Fruit fly (Drosophila melanogaster) whole organism, embryonic: ENCODE results near the gene Rsph3.

Source experiments
- B-H2 ChIP-seq: fragments of 200-800 bp; sonication (Bioruptor generic); optimal IDR thresholded peaks from 2 replicates; lab custom pipeline; 2018; ENCODE audit warnings: missing biosample characterization, mild to moderate bottlenecking, missing genetic modification characterization
- CG1024 ChIP-seq: fragments of 200-800 bp; sonication (Bioruptor generic); IDR thresholded peaks from 2 replicates; pipeline ENCODE4 v1.3.6; 2022; ENCODE audit warnings: missing biosample characterization, missing genetic modification characterization
- CG10274 ChIP-seq: fragments of 200-800 bp; sonication (Bioruptor generic); optimal IDR thresholded peaks from 3 replicates; lab custom pipeline; 2017; ENCODE audit warnings: missing biosample characterization, mild to moderate bottlenecking, missing genetic modification characterization
- CG10431 ChIP-seq: fragments of 200-800 bp; sonication (Bioruptor generic); optimal IDR thresholded peaks from 3 replicates; lab custom pipeline; 2018; ENCODE audit warnings: missing biosample characterization, mild to moderate bottlenecking, missing genetic modification characterization
- CG12155 ChIP-seq: fragments of 200-800 bp; sonication (Bioruptor generic); optimal IDR thresholded peaks from 3 replicates; lab custom pipeline; 2016; ENCODE audit warnings: missing biosample characterization, missing genetic modification characterization
- CG12219 ChIP-seq: fragments of 200-800 bp; sonication (Bioruptor generic); optimal IDR thresholded peaks from 3 replicates; lab custom pipeline; 2018; ENCODE audit warnings: missing biosample characterization, mild to moderate bottlenecking, missing genetic modification characterization
- CG13287 ChIP-seq: fragments of 200-800 bp; sonication (Bioruptor generic); IDR thresholded peaks from 2 replicates; pipeline ENCODE4 v1.3.6; 2022; ENCODE audit warnings: missing biosample characterization, missing genetic modification characterization; ENCODE audit not compliant: partially characterized antibody
- CG14710 ChIP-seq: fragments of 200-800 bp; sonication (Bioruptor generic); optimal IDR thresholded peaks from 3 replicates; lab custom pipeline; 2019; ENCODE audit warnings: missing biosample characterization, mild to moderate bottlenecking, missing genetic modification characterization, moderate library complexity
- CG15696 ChIP-seq: fragments of 200-800 bp; sonication (Bioruptor generic); optimal IDR thresholded peaks from 2 replicates; lab custom pipeline; 2019; ENCODE audit warnings: missing biosample characterization, mild to moderate bottlenecking, missing genetic modification characterization, moderate library complexity
- CG1647 ChIP-seq: fragments of 200-800 bp; sonication (Bioruptor generic); optimal IDR thresholded peaks from 3 replicates; lab custom pipeline; 2016; ENCODE audit warnings: missing biosample characterization, missing genetic modification characterization
- CG17328 ChIP-seq: fragments of 200-800 bp; sonication (Bioruptor generic); IDR thresholded peaks from 2 replicates; pipeline ENCODE4 v1.3.6; 2022; ENCODE audit warnings: missing biosample characterization, missing genetic modification characterization
- CG17829 ChIP-seq: fragments of 200-800 bp; optimal IDR thresholded peaks from 2 replicates; lab custom pipeline; 2019; ENCODE audit warnings: missing biosample characterization, mild to moderate bottlenecking, missing genetic modification characterization, moderate library complexity
- CG31388 ChIP-seq: fragments of 200-800 bp; sonication (Bioruptor generic); optimal IDR thresholded peaks from 2 replicates; lab custom pipeline; 2016; ENCODE audit warnings: missing biosample characterization, missing genetic modification characterization
- CG6689 ChIP-seq: fragments of 200-800 bp; sonication (Bioruptor generic); IDR thresholded peaks from 2 replicates; pipeline ENCODE4 v1.3.6; 2022; ENCODE audit warnings: missing biosample characterization, missing genetic modification characterization
- CG8388 ChIP-seq: fragments of 200-800 bp; sonication (Bioruptor generic); optimal IDR thresholded peaks from 2 replicates; lab custom pipeline; 2019; ENCODE audit warnings: missing biosample characterization, mild to moderate bottlenecking, missing genetic modification characterization, moderate library complexity
- Chrac-16 ChIP-seq: fragments of 200-800 bp; sonication (Bioruptor generic); optimal IDR thresholded peaks from 3 replicates; lab custom pipeline; 2016; ENCODE audit warnings: missing biosample characterization, missing genetic modification characterization
- E2f1 ChIP-seq: fragments of 200-800 bp; sonication (Bioruptor generic); IDR thresholded peaks from 2 replicates; pipeline ENCODE4 v1.3.6; 2022; ENCODE audit warnings: missing biosample characterization, missing genetic modification characterization
- Fer1 ChIP-seq: fragments of 200-800 bp; sonication (Bioruptor generic); optimal IDR thresholded peaks from 2 replicates; lab custom pipeline; 2017; ENCODE audit warnings: missing biosample characterization, mild to moderate bottlenecking, missing genetic modification characterization
- HLH3B ChIP-seq: fragments of 200-800 bp; sonication (Bioruptor generic); IDR thresholded peaks from 2 replicates; pipeline ENCODE4 v1.3.6; 2022; ENCODE audit warnings: missing biosample characterization, missing genetic modification characterization
- MBD-R2 ChIP-seq: fragments of 200-800 bp; sonication (Bioruptor generic); IDR thresholded peaks from 2 replicates; pipeline ENCODE4 v1.3.6; 2022; ENCODE audit warnings: missing biosample characterization, missing genetic modification characterization
- Mrtf ChIP-seq: fragments of 200-800 bp; sonication (Bioruptor generic); IDR thresholded peaks from 3 replicates; pipeline ENCODE4 v1.3.6; 2022; ENCODE audit warnings: missing biosample characterization, missing genetic modification characterization
- Myb ChIP-seq: fragments of 200-800 bp; sonication (Bioruptor generic); optimal IDR thresholded peaks from 2 replicates; lab custom pipeline; 2016; ENCODE audit warnings: missing biosample characterization, missing genetic modification characterization
- Nf-YC ChIP-seq: fragments of 200-800 bp; optimal IDR thresholded peaks from 3 replicates; lab custom pipeline; 2019; ENCODE audit warnings: missing biosample characterization, mild to moderate bottlenecking, missing genetic modification characterization, moderate library complexity
- Oaz ChIP-seq: fragments of 200-800 bp; sonication (Bioruptor generic); IDR thresholded peaks from 2 replicates; pipeline ENCODE4 v1.3.6; 2022; ENCODE audit warnings: missing biosample characterization, missing genetic modification characterization
- Oli ChIP-seq: fragments of 200-800 bp; sonication (Bioruptor generic); optimal IDR thresholded peaks from 2 replicates; lab custom pipeline; 2018; ENCODE audit warnings: missing biosample characterization, mild to moderate bottlenecking, missing genetic modification characterization, moderate library complexity
- Pdp1 ChIP-seq, 2 experiments: fragments of 200-800 bp; sonication (Bioruptor generic); optimal IDR thresholded peaks; 3 replicates each; lab custom pipeline; 2016; ENCODE audit warnings: missing biosample characterization in 2 of 2, missing genetic modification characterization in 2 of 2, mild to moderate bottlenecking in 1 of 2, moderate library complexity in 1 of 2
- Sox100B ChIP-seq: fragments of 200-800 bp; sonication (Bioruptor generic); optimal IDR thresholded peaks from 3 replicates; lab custom pipeline; 2018; ENCODE audit warnings: missing biosample characterization, mild to moderate bottlenecking, missing genetic modification characterization
- Sox102F ChIP-seq: fragments of 200-800 bp; sonication (Bioruptor generic); optimal IDR thresholded peaks from 2 replicates; lab custom pipeline; 2018; ENCODE audit warnings: missing biosample characterization, mild to moderate bottlenecking, missing genetic modification characterization, moderate library complexity
- ase ChIP-seq: fragments of 200-800 bp; sonication (Bioruptor generic); IDR thresholded peaks from 3 replicates; pipeline ENCODE4 v1.3.6; 2022; ENCODE audit warnings: missing biosample characterization, missing genetic modification characterization
- cg ChIP-seq: fragments of 200-800 bp; sonication (Bioruptor generic); optimal IDR thresholded peaks from 3 replicates; lab custom pipeline; 2019; ENCODE audit warnings: missing biosample characterization, mild to moderate bottlenecking, missing genetic modification characterization, moderate library complexity
- chm ChIP-seq: fragments of 200-800 bp; sonication (Bioruptor generic); IDR thresholded peaks from 2 replicates; pipeline ENCODE4 v1.3.6; 2022; ENCODE audit warnings: missing biosample characterization, missing genetic modification characterization
- croc ChIP-seq: fragments of 200-800 bp; sonication (Bioruptor generic); conservative IDR thresholded peaks from 3 replicates; pipeline ENCODE4 v1.3.6; 2022; ENCODE audit warnings: missing biosample characterization, missing genetic modification characterization
- disco-r ChIP-seq: fragments of 200-800 bp; sonication (Bioruptor generic); optimal IDR thresholded peaks from 2 replicates; lab custom pipeline; 2016; ENCODE audit warnings: missing biosample characterization, missing genetic modification characterization
- dpn ChIP-seq, 2 experiments: fragments of 200-800 bp; sonication (Bioruptor generic); optimal IDR thresholded peaks; 3 replicates each; lab custom pipeline; 2016; ENCODE audit warnings: missing biosample characterization in 2 of 2, missing genetic modification characterization in 2 of 2
- eve ChIP-seq, 2 experiments: fragments of >200 bp; optimal IDR thresholded peaks; 2 replicates each; lab custom pipeline; 2017; ENCODE audit warnings: missing biosample characterization in 2 of 2, missing genetic modification characterization in 2 of 2
- gt ChIP-seq: fragments of 200-800 bp; sonication (Bioruptor generic); IDR thresholded peaks from 2 replicates; pipeline ENCODE4 v1.3.6; 2022; ENCODE audit warnings: missing biosample characterization, missing genetic modification characterization
- ind ChIP-seq: fragments of 200-800 bp; sonication (Bioruptor generic); optimal IDR thresholded peaks from 3 replicates; lab custom pipeline; 2016; ENCODE audit warnings: missing biosample characterization, missing genetic modification characterization
- knrl ChIP-seq: fragments of 200-800 bp; sonication (Bioruptor generic); IDR thresholded peaks from 3 replicates; pipeline ENCODE4 v1.3.6; 2022; ENCODE audit warnings: missing biosample characterization, missing genetic modification characterization; ENCODE audit not compliant: partially characterized antibody
- lmd ChIP-seq: fragments of 200-800 bp; sonication (Bioruptor generic); IDR thresholded peaks from 2 replicates; pipeline ENCODE4 v1.3.6; 2022; ENCODE audit warnings: missing biosample characterization, missing genetic modification characterization
- lola ChIP-seq, 3 experiments: fragments of >200 bp in 2 of 3; fragments of 200-800 bp in 1 of 3; sonication (Bioruptor generic) in 1 of 3; optimal IDR thresholded peaks; 2 replicates each; lab custom pipeline; 2017 to 2019; ENCODE audit warnings: missing biosample characterization in 3 of 3, missing genetic modification characterization in 3 of 3, mild to moderate bottlenecking in 1 of 3, moderate library complexity in 1 of 3
- mirr ChIP-seq: fragments of 200-800 bp; sonication (Bioruptor generic); optimal IDR thresholded peaks from 3 replicates; lab custom pipeline; 2018; ENCODE audit warnings: missing biosample characterization, mild to moderate bottlenecking, missing genetic modification characterization
- org-1 ChIP-seq: fragments of 200-800 bp; sonication (Bioruptor generic); optimal IDR thresholded peaks from 2 replicates; lab custom pipeline; 2017; ENCODE audit warnings: missing biosample characterization, missing genetic modification characterization
- pan ChIP-seq, 4 experiments: fragments of >200 bp in 3 of 4; fragments of 200-800 bp in 1 of 4; sonication (Bioruptor generic) in 1 of 4; optimal IDR thresholded peaks in 3 of 4; IDR thresholded peaks in 1 of 4; 2 replicates each; pipeline versions ENCODE4 v1.3.6 to Lab custom; 2017 to 2022; ENCODE audit warnings: missing biosample characterization in 2 of 4, missing genetic modification characterization in 2 of 4, mixed read lengths in 1 of 4
- rib ChIP-seq: fragments of 200-800 bp; sonication (Bioruptor generic); IDR thresholded peaks from 2 replicates; pipeline ENCODE4 v1.3.6; 2022; ENCODE audit warnings: missing biosample characterization, missing genetic modification characterization
- sc ChIP-seq, 3 experiments: fragments of >200 bp in 2 of 3; fragments of 200-800 bp in 1 of 3; sonication (Bioruptor generic) in 1 of 3; optimal IDR thresholded peaks; 2 replicates in 2 of 3; 3 replicates in 1 of 3; lab custom pipeline; 2017; ENCODE audit warnings: mild to moderate bottlenecking in 1 of 3, missing biosample characterization in 1 of 3, missing genetic modification characterization in 1 of 3, missing genetic modification reagents in 1 of 3
- sens-2 ChIP-seq: fragments of 200-800 bp; sonication (Bioruptor generic); IDR thresholded peaks from 2 replicates; pipeline ENCODE4 v1.3.6; 2022; ENCODE audit warnings: missing biosample characterization, missing genetic modification characterization
- sr ChIP-seq: fragments of 200-800 bp; sonication (Bioruptor generic); IDR thresholded peaks from 3 replicates; pipeline ENCODE4 v1.3.6; 2022; ENCODE audit warnings: missing biosample characterization, missing genetic modification characterization
- trh ChIP-seq: fragments of 200-800 bp; sonication (Bioruptor generic); optimal IDR thresholded peaks from 2 replicates; lab custom pipeline; 2016; ENCODE audit warnings: missing biosample characterization, missing genetic modification characterization
- tup ChIP-seq: fragments of 200-800 bp; sonication (Bioruptor generic); optimal IDR thresholded peaks from 2 replicates; lab custom pipeline; 2016; ENCODE audit warnings: missing biosample characterization, mild to moderate bottlenecking, missing genetic modification characterization, moderate library complexity

Gene Rsph3

DNA sequence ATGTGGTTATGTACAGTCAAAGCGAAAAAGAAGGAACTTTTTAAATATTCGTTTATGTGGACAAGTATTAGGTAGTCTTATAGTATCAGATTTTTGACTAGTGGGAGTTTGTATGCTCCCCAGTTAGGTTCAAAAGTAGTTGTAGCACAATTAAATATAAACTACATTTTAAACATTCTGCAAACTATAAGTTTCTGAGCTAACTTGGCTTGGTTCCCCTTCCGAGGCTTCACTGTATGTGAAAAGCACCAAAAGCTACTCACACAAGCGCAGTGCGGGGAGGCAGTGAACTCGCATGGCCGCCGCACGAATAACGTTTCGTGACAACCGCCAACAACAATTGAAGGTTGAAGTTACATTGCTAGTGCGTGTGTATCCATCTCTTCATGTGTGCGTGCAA is 14.6 kb upstream of the Rsph3 start (continued):
- TF ChIP-seq CG13287 (GFP tag; lab: Robert Waterston, UW) (no peak), org-1 (no peak), trh (GFP tag; lab: Kevin White, UChicago) (no peak), sc (optimal IDR thresholded peaks at IDR 0.05; lab: Kevin White, UChicago) (no peak), sc (GFP tag; optimal IDR thresholded peaks at IDR 0.05; lab: Kevin White, UChicago) (no peak), Myb (no peak), CG1024 (GFP tag; lab: Robert Waterston, UW) (no peak), CG31388 (GFP tag; lab: Kevin White, UChicago) (no peak), chm (GFP tag; lab: Robert Waterston, UW) (no peak), disco-r (GFP tag; lab: Kevin White, UChicago) (no peak), ase (GFP tag; lab: Robert Waterston, UW) (peak; percentile 30; the same call in 1 of the 3 replicates), CG12219 (no peak), sens-2 (no peak), rib (GFP tag; lab: Robert Waterston, UW) (no peak), cg (GFP tag; lab: Kevin White, UChicago) (peak; percentile 45), CG6689 (peak; percentile 66), CG15696 (no peak), Oaz (GFP tag; lab: Robert Waterston, UW) (peak; percentile 38; the same call in 1 of the 2 replicates), B-H2 (GFP tag; lab: Kevin White, UChicago) (no peak), mirr (GFP tag; lab: Kevin White, UChicago) (no peak), Sox102F (GFP tag; lab: Kevin White, UChicago) (peak; percentile 37), Sox100B (GFP tag; lab: Kevin White, UChicago) (peak; percentile 19), eve (GFP tag; optimal IDR thresholded peaks at IDR 0.05; lab: Kevin White, UChicago) (no peak), CG17829 (peak; percentile 7), E2f1 (peak; percentile 32; the same call in 1 of the 2 replicates), Pdp1 (GFP tag; optimal IDR thresholded peaks at IDR 0.05; lab: Kevin White, UChicago) (peak in 1 of 2 experiments; percentile 49), HLH3B (GFP tag; lab: Robert Waterston, UW) (peak; percentile 59), Fer1 (no peak), CG1647 (GFP tag; lab: Kevin White, UChicago) (no peak), CG8388 (no peak), Chrac-16 (no peak), CG10431 (GFP tag; lab: Kevin White, UChicago) (no peak), lola (GFP tag; optimal IDR thresholded peaks at IDR 0.05; lab: Kevin White, UChicago) (no peak), tup (no peak), dpn (GFP tag; optimal IDR thresholded peaks at IDR 0.05; lab: Kevin White, UChicago) (peak; percentile 13), Oli (tag; lab: Kevin White, UChicago) (peak; percentile 25), sr (GFP tag; lab: Robert Waterston, UW) (0 out of 3 replicates have a peak, but pooled peaks have one; percentile 24), ind (peak; percentile 6), gt (GFP tag; lab: Robert Waterston, UW) (no peak), lmd (GFP tag; lab: Robert Waterston, UW) (peak; percentile 70), pan (optimal IDR thresholded peaks at IDR 0.05; lab: Kevin White, UChicago) (no peak), pan (GFP tag; optimal IDR thresholded peaks at IDR 0.05 in 1 of 2, IDR thresholded peaks at IDR 0.05 in 1 of 2) (peak in 1 of 2 experiments; percentile 48), MBD-R2 (GFP tag; lab: Robert Waterston, UW) (no peak), CG12155 (no peak), CG17328 (GFP tag; lab: Robert Waterston, UW) (0 out of 2 replicates have a peak, but pooled peaks have one; percentile 20), Nf-YC (tag; lab: Kevin White, UChicago) (peak; percentile 30), Mrtf (GFP tag; lab: Robert Waterston, UW) (peak; percentile 51; the same call in 2 of the 3 replicates), CG10274 (GFP tag; lab: Kevin White, UChicago) (no peak), knrl (GFP tag; lab: Robert Waterston, UW) (no peak), CG14710 (tag; lab: Kevin White, UChicago) (no peak), croc (GFP tag; lab: Robert Waterston, UW) (no peak)
